Worm (Caenorhabditis elegans): Measurements from ENCODE around the gene col-142.

col-142 gene

ce11 chrV:6828786-6829185 lies 2.2 kb upstream of the col-142 start, which contains the start of gene dmsr-15:
dmsr-15 (minus strand) TSS chrV:6828886.
- no peak for TF ChIP-seq F26F4.8 (GFP tag; conservative IDR thresholded peaks at IDR 0.05)

DNA sequence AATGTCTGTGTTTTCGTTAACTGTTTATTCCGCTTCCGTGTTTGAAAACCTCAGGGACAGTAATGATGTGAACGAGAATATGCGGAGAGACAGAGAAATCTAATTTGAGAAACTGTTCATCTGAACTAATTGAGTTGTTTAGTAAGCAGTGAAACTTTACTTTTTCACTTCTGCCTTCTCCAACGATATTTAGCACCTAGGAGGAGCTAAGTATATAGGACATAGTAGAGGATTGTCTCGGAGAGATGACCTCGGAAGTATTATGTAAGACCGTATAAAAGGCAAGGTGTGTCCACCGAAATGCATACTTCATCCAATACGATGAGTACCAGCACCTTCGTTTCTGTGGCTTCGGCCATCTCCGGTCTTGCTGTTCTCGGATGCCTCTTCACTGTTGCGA lies 1.6 kb upstream of the col-142 start, which contains the start of gene col-141:
TSS of gene col-141 (plus strand) at position 301 of the 400 bp plus-strand sequence.
- TF ChIP-seq pqm-1 (tag; optimal IDR thresholded peaks at IDR 0.05) (no peak), lsy-2 (tag; optimal IDR thresholded peaks at IDR 0.05) (no peak), lin-29 (GFP tag; IDR thresholded peaks at IDR 0.05) (no peak)

DNA sequence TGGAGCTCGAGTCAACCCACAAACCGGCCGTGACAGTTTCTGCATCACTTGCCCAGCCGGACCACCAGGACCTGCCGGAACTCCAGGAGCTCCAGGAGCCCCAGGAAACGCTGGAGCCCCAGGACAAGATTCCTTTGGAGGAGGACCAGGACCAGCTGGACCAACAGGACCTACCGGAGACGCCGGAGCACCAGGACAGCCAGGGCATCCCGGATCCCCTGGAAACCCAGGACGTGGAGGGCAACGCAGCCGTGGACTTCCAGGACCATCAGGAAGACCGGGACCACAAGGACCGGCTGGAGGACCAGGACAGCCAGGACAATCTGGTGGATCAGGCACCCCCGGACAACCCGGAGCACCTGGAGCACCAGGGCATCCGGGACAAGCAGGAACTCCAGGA lies 902 bp upstream of the col-142 start:
- TF ChIP-seq T20F7.1 (GFP tag; optimal IDR thresholded peaks at IDR 0.05) (no peak), ces-1 (GFP tag; optimal IDR thresholded peaks at IDR 0.05) (no peak), zfp-2 (tag; optimal IDR thresholded peaks at IDR 0.05) (no peak), daf-12 (tag; optimal IDR thresholded peaks at IDR 0.05) (no peak), ceh-20 (GFP tag; IDR thresholded peaks at IDR 0.05) (no peak), set-16 (GFP tag; IDR thresholded peaks at IDR 0.05) (peak; percentile 97), nhr-237 (tag; optimal IDR thresholded peaks at IDR 0.05) (no peak), aha-1 (tag) (peak; percentile 36)

DNA sequence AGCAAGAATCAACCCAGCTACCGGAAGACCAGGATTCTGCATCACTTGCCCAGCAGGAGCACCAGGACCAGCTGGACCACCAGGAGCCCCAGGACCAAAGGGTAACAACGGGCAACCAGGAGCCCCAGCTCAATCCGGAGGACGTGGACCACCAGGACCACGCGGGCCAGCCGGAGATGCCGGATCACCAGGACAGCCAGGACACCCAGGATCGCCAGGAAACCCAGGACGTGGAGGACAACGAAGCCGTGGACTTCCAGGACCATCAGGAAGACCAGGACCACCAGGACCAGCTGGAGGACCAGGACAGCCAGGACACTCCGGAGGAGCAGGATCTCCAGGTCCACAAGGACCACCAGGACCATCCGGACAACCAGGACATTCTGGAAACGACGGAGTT lies 562 bp downstream of the col-142 start:
- TF ChIP-seq D1046.2 (GFP tag; IDR thresholded peaks at IDR 0.05) (0 out of 2 replicates have a peak, but pooled peaks have one; percentile 27), vab-7 (GFP tag; IDR thresholded peaks at IDR 0.05) (0 out of 2 replicates have a peak, but pooled peaks have one; percentile 5), set-16 (GFP tag; IDR thresholded peaks at IDR 0.05) (peak; percentile 97), lin-39 (tag; optimal IDR thresholded peaks at IDR 0.05) (no peak)

DNA sequence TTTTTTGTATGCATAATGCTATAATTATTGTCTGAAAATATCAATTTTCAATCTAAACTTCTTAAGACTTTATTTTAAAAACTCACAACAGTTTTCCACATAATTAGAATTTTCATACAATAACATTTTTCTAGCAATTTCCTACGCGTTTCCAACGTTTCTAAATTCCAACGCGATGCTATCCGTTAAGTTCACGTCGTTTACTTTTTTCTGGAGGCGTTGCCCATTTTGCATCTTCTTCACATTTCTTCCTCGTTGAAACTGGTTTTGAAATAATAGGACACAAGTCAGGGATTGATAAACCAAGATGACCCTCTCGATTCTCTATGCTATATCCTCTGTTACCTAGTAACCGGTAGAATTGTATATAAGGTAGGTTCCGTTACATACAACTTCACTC lies 4.3 kb downstream of the col-142 start, which contains the start of the genes T15B7.14 and col-143:
TSS of gene T15B7.14 (minus strand) at position 101 of the 400 bp plus-strand sequence.
TSS of gene col-143 (plus strand) at position 394 of the 400 bp plus-strand sequence.
- TF ChIP-seq fos-1 (tag; optimal IDR thresholded peaks at IDR 0.05): no peak
- no peak for TF ChIP-seq madf-9 (GFP tag; conservative IDR thresholded peaks at IDR 0.05)
- TF ChIP-seq nhr-11 (tag; optimal IDR thresholded peaks at IDR 0.05): no peak
- no peak for TF ChIP-seq lin-39 (tag; optimal IDR thresholded peaks at IDR 0.05)
- TF ChIP-seq jun-1 (tag; optimal IDR thresholded peaks at IDR 0.05): no peak
- TF ChIP-seq arid-1 (GFP tag; conservative IDR thresholded peaks at IDR 0.05): no peak

DNA sequence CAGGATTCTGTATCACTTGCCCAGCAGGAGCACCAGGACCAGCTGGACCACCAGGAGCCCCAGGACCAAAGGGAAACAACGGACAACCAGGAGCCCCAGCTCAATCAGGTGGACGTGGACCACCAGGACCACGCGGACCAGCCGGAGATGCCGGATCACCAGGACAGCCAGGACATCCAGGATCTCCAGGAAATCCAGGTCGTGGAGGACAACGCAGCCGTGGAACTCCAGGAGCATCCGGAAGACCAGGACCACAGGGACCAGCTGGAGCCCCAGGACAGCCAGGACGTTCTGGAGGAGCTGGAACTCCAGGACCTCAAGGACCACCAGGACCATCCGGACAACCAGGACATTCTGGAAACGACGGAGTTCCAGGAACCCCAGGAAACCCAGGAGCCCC lies 5.1 kb downstream of the col-142 start:
- peak; percentile 95 for TF ChIP-seq set-16 (GFP tag; IDR thresholded peaks at IDR 0.05)
- TF ChIP-seq jun-1 (tag; optimal IDR thresholded peaks at IDR 0.05): no peak
- no peak for TF ChIP-seq nhr-28 (tag; optimal IDR thresholded peaks at IDR 0.05)

DNA sequence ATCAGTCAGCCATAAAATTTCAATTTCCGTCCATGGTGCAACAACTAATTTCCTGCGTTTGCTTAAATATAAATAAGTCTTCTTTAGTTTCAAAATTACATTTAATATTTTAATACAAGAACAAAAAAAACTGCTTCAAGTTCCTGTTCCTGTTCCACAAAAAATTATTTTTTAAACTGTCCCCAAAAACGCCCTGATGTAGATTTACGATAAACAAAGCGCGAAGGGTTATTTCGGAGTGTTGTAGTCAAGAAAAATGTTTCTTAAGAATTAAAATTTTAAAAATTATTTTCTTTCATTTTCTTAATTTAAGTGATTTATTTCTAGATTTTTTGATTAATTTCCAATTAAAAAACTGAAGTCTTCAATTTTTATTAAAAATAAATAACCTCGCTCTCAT lies 7.6 kb downstream of the col-142 start, which contains the start of gene T15B7.15:
TSS of gene T15B7.15 (minus strand) at position 67 of the 400 bp plus-strand sequence.
- TF ChIP-seq daf-19 (GFP tag; conservative IDR thresholded peaks at IDR 0.05) (no peak), mes-2 (tag; optimal IDR thresholded peaks at IDR 0.05; ENCODE audit: poor library complexity, severe bottlenecking) (peak; percentile 58), ama-1 (optimal IDR thresholded peaks at IDR 0.05) (no peak), Y48G9A.11 (GFP tag; IDR thresholded peaks at IDR 0.05) (peak; percentile 92), zag-1 (tag; optimal IDR thresholded peaks at IDR 0.05) (no peak), dpl-1 (GFP tag; optimal IDR thresholded peaks at IDR 0.05) (peak; percentile 77), R02D3.7 (tag; optimal IDR thresholded peaks at IDR 0.05) (peak; percentile 85), ceh-44 (GFP tag; IDR thresholded peaks at IDR 0.05) (no peak), F44E2.7 (GFP tag; IDR thresholded peaks at IDR 0.05) (no peak), T20F7.1 (GFP tag; optimal IDR thresholded peaks at IDR 0.05) (peak; percentile 94), ces-1 (GFP tag; optimal IDR thresholded peaks at IDR 0.05) (no peak)

Measured in whole organism, L4 larva.